Worm (Caenorhabditis elegans) whole organism, L1 larva: Measurements from ENCODE around the gene cox-6B.

Source experiments
- ama-1 ChIP-seq: fragments of 150-350 bp; optimal IDR thresholded peaks from 2 replicates; lab custom pipeline; 2014
- lin-13 ChIP-seq: fragments of 150-350 bp; optimal IDR thresholded peaks from 2 replicates; lab custom pipeline; 2014; ENCODE audit warnings: missing biosample characterization, missing genetic modification reagents, missing genetic modification characterization
- nhr-12 ChIP-seq: sonication (generic microtip); optimal IDR thresholded peaks from 2 replicates; lab custom pipeline; 2017; ENCODE audit warnings: missing biosample characterization, missing genetic modification characterization
- nhr-237 ChIP-seq: fragments of 150-350 bp; optimal IDR thresholded peaks from 2 replicates; lab custom pipeline; 2014; ENCODE audit warnings: missing biosample characterization, missing genetic modification characterization

ce11 chrIII:2834363-2834762, 134.9 kb downstream of the cox-6B start, which contains the start of gene txdc-17:
- no peak for TF ChIP-seq ama-1 (lab: Kevin White, UChicago)
- no peak for TF ChIP-seq nhr-237 (tag; lab: Kevin White, UChicago)
- TF ChIP-seq nhr-12, result no peak
- TF ChIP-seq lin-13 (GFP tag; lab: Kevin White, UChicago), result no peak
